Fruit fly (Drosophila melanogaster): ENCODE data around the gene Cyp28d1.

dm6 chr2L:5239433-5240278 lies 29.4 kb downstream of the Cyp28d1 start:
- TF ChIP-seq CG13287 (GFP tag; IDR thresholded peaks at IDR 0.05; ENCODE audit: partially characterized antibody) (no peak), CG3281 (GFP tag; optimal IDR thresholded peaks at IDR 0.05) (no peak)

Measured in whole organism, embryonic.